Worm (Caenorhabditis elegans) whole organism, dauer: ENCODE data around the gene fkh-9.

Experiments used
- unc-62 ChIP-seq: sonication (generic microtip); optimal IDR thresholded peaks from 2 replicates; lab custom pipeline; 2017; ENCODE audit warnings: missing biosample characterization, missing genetic modification reagents, missing genetic modification characterization

Gene fkh-9

DNA sequence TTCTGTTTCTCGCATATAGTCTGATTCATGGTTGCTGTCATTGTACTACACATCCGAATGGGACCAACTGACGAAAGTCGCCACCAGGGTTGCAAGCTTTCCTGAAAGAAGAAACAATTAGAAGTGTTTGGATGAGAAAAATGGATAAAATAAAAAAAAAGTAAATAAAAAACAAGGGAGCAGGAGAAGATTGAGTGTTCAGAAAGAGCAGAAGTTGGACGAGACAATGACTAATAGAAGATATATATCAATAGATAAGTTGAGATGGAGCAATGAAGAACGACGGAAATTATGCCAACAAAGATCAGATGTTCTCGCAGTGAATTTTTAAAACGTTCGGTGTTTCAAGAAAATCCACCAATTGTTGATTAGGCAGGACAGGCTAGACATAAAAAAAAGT is at the start of gene fkh-9:
Gene fkh-9, minus strand, starts transcription at position 101 of the 400 bp plus-strand sequence.
- TF ChIP-seq unc-62, result no peak

- no peak for TF ChIP-seq unc-62
Measured at ce11 chrX:3875714-3876113, 49.0 kb upstream of the fkh-9 start.

DNA sequence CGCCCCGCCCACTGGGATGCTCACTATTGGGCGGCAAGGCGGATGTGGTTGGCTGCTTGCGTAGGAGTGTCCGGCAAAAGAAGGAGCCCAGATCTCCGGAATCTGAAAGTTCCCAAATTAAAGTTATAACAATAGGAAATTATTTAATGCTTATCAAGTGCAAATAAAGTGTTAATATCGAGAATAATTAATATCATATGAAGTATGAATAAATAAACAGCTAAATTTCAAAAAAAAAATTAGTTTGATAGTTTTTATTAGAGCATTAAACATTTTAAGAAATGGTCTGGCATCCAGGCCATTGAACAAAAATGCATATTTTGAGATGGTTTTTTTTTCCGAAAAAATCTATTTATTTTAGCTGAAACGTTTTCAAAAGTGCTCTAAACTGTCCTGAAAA is 46.7 kb upstream of the fkh-9 start, which contains the start of gene lim-4:
Gene lim-4, minus strand, starts transcription at position 101 of the 400 bp plus-strand sequence.
- no peak for TF ChIP-seq unc-62

- TF ChIP-seq unc-62, result no peak
Measured at ce11 chrX:3871578-3872234, 44.9 kb upstream of the fkh-9 start.

- TF ChIP-seq unc-62, result no peak
Measured at ce11 chrX:3867760-3868159, 41.0 kb upstream of the fkh-9 start.

- TF ChIP-seq unc-62, result no peak
Measured at ce11 chrX:3866197-3866596, 39.4 kb upstream of the fkh-9 start.

- no peak for TF ChIP-seq unc-62
Measured at ce11 chrX:3861294-3861693, 34.5 kb upstream of the fkh-9 start.

DNA sequence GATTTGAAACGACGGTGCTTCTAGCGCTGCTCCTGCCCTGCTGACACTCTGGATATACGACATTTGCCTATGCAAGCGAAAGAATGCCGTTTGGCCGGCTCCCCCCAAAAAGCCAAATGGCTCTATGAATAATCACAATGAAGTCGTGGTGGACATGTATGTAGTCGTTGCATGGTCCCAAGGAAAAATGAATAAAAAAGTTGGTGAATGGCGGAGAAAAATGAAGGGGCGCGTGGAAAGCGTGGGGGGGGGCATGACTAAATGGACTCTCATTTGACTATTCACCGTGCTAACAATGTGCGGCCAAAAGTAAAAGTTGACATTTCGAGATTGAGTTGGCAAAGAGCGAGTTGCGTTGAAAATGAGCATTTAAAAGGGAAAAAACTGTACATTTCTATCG is 32.7 kb upstream of the fkh-9 start:
- no peak for TF ChIP-seq unc-62

DNA sequence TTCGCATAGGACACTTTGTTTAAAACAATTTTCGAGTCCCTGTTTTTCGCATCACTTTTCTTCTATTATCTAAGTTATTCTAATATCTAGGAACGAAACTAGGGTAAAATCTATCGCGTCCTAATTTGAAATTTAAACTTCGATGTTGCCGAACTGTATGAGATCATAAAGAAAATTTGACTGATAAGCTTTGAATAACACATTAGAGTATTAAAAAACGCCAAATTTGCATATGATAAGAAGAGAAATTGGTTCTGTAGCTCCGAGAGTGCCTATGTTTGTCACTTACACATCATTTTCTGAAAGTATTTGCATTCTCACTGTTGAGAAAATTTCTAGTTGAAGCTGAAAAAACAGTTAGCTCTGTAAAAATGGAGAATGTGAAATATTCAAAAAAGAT is 31.6 kb upstream of the fkh-9 start:
- no peak for TF ChIP-seq unc-62

DNA sequence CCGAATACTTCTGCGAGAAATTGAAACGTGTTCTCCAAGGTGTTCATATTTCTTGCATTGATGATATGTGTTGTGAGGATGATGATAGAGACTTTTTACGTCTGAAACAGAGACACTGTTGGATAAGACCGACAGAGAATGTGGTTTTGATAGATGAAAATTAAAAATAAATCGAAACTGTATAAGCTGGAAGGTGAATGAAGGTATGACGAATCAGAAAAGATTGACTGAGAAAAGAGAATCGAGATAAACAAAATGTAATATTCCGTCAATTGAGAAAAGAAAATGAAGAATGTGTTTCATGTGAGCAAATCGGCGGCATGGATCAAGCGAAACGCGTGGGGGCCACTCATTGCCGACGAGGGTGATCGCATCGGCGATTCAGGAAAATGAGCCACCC is 30.9 kb upstream of the fkh-9 start, which contains the start of gene ceh-18:
Gene ceh-18, minus strand, starts transcription at position 101 of the 400 bp plus-strand sequence.
- TF ChIP-seq unc-62, result no peak

DNA sequence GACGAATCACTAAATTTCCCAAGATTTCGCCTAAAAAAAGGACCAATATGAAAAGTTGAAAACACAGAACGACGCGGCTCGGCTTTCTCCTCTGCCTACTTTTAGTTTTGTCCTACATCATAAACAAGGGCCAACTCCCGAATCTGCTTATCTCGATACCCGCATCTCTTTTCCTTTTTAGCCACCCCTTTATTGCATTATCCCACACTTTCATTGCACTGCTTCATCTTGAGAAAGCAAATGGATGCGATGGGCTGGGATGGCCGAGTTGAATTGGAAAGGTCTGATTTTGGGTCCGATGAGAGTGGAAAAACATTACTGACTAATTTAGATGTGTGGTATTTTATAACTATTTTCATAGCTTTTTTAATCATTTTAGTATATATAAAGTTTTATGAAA is 29.0 kb upstream of the fkh-9 start:
- TF ChIP-seq unc-62, result no peak

DNA sequence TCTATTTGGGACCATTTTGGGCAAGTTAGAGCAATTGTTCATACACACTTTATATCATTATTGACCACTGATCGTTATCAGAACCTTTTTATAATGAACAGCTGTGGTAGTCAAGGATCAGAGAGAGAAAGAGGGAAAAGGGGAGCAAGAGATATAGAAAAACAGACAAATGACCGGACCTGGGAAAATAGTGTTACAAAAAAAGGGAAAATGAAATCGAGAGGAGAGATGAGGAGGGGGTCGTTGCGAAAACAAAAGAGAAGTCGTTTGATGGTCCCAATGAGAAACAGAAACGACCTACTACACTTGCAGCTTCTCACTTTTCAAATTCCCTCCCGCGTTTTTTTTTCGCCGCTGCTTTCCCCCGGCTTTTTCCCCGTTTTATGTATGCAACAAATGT is 27.1 kb upstream of the fkh-9 start:
- no peak for TF ChIP-seq unc-62

- no peak for TF ChIP-seq unc-62
Measured at ce11 chrX:3842398-3842896, 15.7 kb upstream of the fkh-9 start, which contains the start of gene ttr-48. TSS of gene ttr-48 (minus strand) at chrX:3842448.

DNA sequence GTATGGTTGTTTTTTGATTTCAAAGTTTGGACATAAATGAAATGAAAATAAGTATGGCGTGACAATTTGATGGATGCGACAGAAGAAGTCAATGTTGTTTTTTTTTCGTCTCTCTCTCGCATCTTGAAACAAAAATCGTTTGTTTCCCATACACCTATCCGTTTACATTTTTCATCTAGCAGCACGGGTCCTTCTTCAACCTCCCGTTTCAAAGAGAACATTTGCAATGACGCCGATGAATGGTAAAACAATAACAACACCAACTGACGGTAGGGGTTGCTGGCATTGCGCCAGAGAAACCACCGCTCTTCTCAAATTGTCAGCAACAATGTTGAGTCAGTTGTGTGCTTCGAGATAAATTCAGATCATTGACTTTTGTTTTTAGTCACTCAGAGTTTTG is 12.4 kb upstream of the fkh-9 start:
- TF ChIP-seq unc-62, result no peak

DNA sequence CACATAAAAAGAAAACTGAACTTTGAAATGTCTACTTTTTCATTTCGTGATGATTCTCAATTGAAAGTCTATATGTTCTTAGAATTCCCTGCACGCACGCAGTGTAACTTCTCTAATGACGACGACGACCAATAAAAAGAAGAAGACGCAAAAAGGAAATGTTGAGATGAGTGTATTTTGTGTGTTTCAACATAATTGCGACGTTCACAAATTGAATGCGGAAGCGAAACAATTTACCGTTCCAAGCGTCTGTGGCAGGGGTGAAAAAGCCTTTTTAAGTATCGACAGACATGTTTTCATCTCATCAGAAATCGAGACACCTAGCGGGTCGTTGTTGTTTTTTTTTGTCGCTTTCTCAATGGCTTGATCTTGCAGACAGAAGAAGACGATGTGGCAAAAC is 11.9 kb upstream of the fkh-9 start:
- TF ChIP-seq unc-62, result no peak

DNA sequence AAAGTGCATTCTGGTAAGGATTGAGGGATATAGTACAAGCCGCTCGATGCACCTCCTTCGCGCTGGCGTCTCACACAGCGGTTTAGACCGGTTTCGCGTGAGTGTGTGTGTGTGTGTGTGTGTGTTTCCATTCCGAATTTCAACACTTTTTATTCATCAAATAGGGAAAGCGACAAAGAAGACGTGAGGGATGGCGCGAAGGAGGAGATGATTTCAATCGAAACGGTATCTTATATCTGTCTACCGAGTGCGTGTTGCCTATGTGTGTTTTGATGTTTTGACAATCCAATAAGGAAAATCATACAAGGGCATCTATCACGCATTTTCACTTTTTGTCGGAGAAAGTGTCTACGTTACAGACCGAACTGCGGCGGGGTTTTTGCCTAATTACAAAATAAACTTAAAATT is 11.0 kb upstream of the fkh-9 start:
- no peak for TF ChIP-seq unc-62

ce11 chrX:3835632-3836031 is 8.9 kb upstream of the fkh-9 start:
- TF ChIP-seq unc-62, result no peak

- no peak for TF ChIP-seq unc-62
Measured at ce11 chrX:3833964-3834840, 7.4 kb upstream of the fkh-9 start.
